Fruit fly (Drosophila melanogaster): ENCODE results near the gene Ugt37E1.
A peak's percentile ranks its signal among the peaks of the same experiment; 100 is the strongest.

Gene Ugt37E1

DNA sequence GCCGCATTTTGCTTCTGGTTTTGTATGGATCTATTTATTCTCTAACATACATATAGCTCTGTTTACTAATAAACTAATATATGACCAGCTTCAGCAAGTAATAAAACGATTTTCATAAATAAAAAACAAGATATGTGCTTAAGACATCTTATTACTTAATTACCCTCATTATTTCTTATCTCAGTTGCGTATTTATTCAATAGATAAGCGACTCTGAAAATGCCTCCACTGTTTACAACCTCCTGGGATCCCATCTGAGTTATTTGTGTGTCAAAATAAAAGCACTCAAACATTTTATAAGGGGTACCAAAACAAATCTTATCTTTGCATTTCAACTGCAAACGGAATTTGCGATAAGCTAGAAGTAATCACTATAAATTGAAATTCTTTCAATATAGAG, 23.3 kb downstream of the Ugt37E1 start (continued):
- no peak for TF ChIP-seq Chrac-16 (GFP tag; optimal IDR thresholded peaks at IDR 0.05)
- TF ChIP-seq mld (GFP tag; IDR thresholded peaks at IDR 0.05; ENCODE audit: partially characterized antibody), result no peak
- no peak for TF ChIP-seq tup (GFP tag; optimal IDR thresholded peaks at IDR 0.05)
- TF ChIP-seq exex (tag; optimal IDR thresholded peaks at IDR 0.05), result peak; percentile 97
- TF ChIP-seq CG6254 (GFP tag; optimal IDR thresholded peaks at IDR 0.05), result no peak
- TF ChIP-seq sna (GFP tag; IDR thresholded peaks at IDR 0.05; ENCODE audit: partially characterized antibody), result no peak
- no peak for TF ChIP-seq Rx (GFP tag; IDR thresholded peaks at IDR 0.05)
- TF ChIP-seq CG9876 (GFP tag; optimal IDR thresholded peaks at IDR 0.05), result no peak
- no peak for TF ChIP-seq Tbp (GFP tag; optimal IDR thresholded peaks at IDR 0.05)
- no peak for TF ChIP-seq br (optimal IDR thresholded peaks at IDR 0.05)
- TF ChIP-seq ham (GFP tag; IDR thresholded peaks at IDR 0.05), result no peak
- TF ChIP-seq CG10147 (GFP tag; optimal IDR thresholded peaks at IDR 0.05), result peak; percentile 28
- TF ChIP-seq stc (GFP tag; IDR thresholded peaks at IDR 0.05), result no peak
- no peak for TF ChIP-seq Dp (GFP tag; optimal IDR thresholded peaks at IDR 0.05)
- TF ChIP-seq Trl (optimal IDR thresholded peaks at IDR 0.05), result no peak
- no peak for TF ChIP-seq Trl (GFP tag; optimal IDR thresholded peaks at IDR 0.05)
- no peak for TF ChIP-seq az2 (GFP tag; optimal IDR thresholded peaks at IDR 0.05)
- no peak for TF ChIP-seq tio (GFP tag; optimal IDR thresholded peaks at IDR 0.05)
- peak; percentile 61 for TF ChIP-seq Hmr (GFP tag; optimal IDR thresholded peaks at IDR 0.05)
- no peak for TF ChIP-seq CG17186 (GFP tag; optimal IDR thresholded peaks at IDR 0.05)
- no peak for TF ChIP-seq en (GFP tag; optimal IDR thresholded peaks at IDR 0.05)
- no peak for TF ChIP-seq CG3995 (GFP tag; optimal IDR thresholded peaks at IDR 0.05)
- TF ChIP-seq CG6683 (GFP tag; optimal IDR thresholded peaks at IDR 0.05), result no peak
- TF ChIP-seq MBD-R2 (GFP tag; IDR thresholded peaks at IDR 0.05), result no peak
- no peak for TF ChIP-seq wdn (GFP tag; IDR thresholded peaks at IDR 0.05)
- no peak for TF ChIP-seq Dip3 (GFP tag; optimal IDR thresholded peaks at IDR 0.05)
- no peak for TF ChIP-seq Kr (GFP tag; optimal IDR thresholded peaks at IDR 0.05)
- TF ChIP-seq croc (GFP tag; conservative IDR thresholded peaks at IDR 0.05), result no peak
- no peak for TF ChIP-seq CG3407 (GFP tag; optimal IDR thresholded peaks at IDR 0.05)
- TF ChIP-seq CG14710 (tag; optimal IDR thresholded peaks at IDR 0.05), result no peak
- no peak for TF ChIP-seq CG5953 (GFP tag; IDR thresholded peaks at IDR 0.05)
- no peak for TF ChIP-seq CG15479 (GFP tag; optimal IDR thresholded peaks at IDR 0.05)
- no peak for TF ChIP-seq pan (optimal IDR thresholded peaks at IDR 0.05)
- no peak for TF ChIP-seq pan (GFP tag; optimal IDR thresholded peaks at IDR 0.05 in 1 of 2, IDR thresholded peaks at IDR 0.05 in 1 of 2)
- TF ChIP-seq CG8478 (optimal IDR thresholded peaks at IDR 0.05), result no peak
- no peak for TF ChIP-seq unc-4 (GFP tag; IDR thresholded peaks at IDR 0.05; ENCODE audit: partially characterized antibody)
- TF ChIP-seq slp2 (GFP tag; optimal IDR thresholded peaks at IDR 0.05), result no peak
- TF ChIP-seq Max (GFP tag; optimal IDR thresholded peaks at IDR 0.05), result no peak
- no peak for TF ChIP-seq CG1647 (GFP tag; optimal IDR thresholded peaks at IDR 0.05)
- no peak for TF ChIP-seq NC2α (GFP tag; optimal IDR thresholded peaks at IDR 0.05)
- no peak for TF ChIP-seq cwo (GFP tag; optimal IDR thresholded peaks at IDR 0.05)
- TF ChIP-seq CG14014 (GFP tag; IDR thresholded peaks at IDR 0.05), result peak; percentile 40; the same call in 1 of the 2 replicates
- TF ChIP-seq fd64A (GFP tag; optimal IDR thresholded peaks at IDR 0.05), result no peak
- no peak for TF ChIP-seq CG33557 (GFP tag; optimal IDR thresholded peaks at IDR 0.05)
- TF ChIP-seq CG30020 (tag; optimal IDR thresholded peaks at IDR 0.05), result no peak
- no peak for TF ChIP-seq Lim3 (GFP tag; IDR thresholded peaks at IDR 0.05)
- TF ChIP-seq CG10462 (GFP tag; optimal IDR thresholded peaks at IDR 0.05), result no peak
- no peak for TF ChIP-seq CG18764 (GFP tag; optimal IDR thresholded peaks at IDR 0.05)
- TF ChIP-seq Gug (GFP tag; IDR thresholded peaks at IDR 0.05), result no peak
- no peak for TF ChIP-seq CG2712 (tag; optimal IDR thresholded peaks at IDR 0.05)
- TF ChIP-seq CG10654 (GFP tag; optimal IDR thresholded peaks at IDR 0.05), result no peak
- TF ChIP-seq Fer2 (tag; optimal IDR thresholded peaks at IDR 0.05), result peak; percentile 38
- peak; percentile 48 for TF ChIP-seq CG15269 (tag; optimal IDR thresholded peaks at IDR 0.05)

Data from whole organism, embryonic.